Worm (Caenorhabditis elegans) whole organism, early embryonic: ENCODE measurements around the gene srw-41.
"Not testable (repeated sequence)": the region's sequence is repeated elsewhere in the genome, so short reads cannot be mapped to it uniquely, and the experiment has no call there.

Source experiments
- B0310.2 ChIP-seq: sonication (generic microtip); optimal IDR thresholded peaks from 2 replicates; lab custom pipeline; 2016; ENCODE audit warnings: mild to moderate bottlenecking, missing genetic modification characterization, missing compliant biosample characterization
- F13C5.2 ChIP-seq: sonication (generic microtip); optimal IDR thresholded peaks from 2 replicates; lab custom pipeline; 2017; ENCODE audit warnings: mild to moderate bottlenecking, missing genetic modification characterization, inconsistent platforms, missing compliant biosample characterization
- aly-1 ChIP-seq: sonication (generic microtip); optimal IDR thresholded peaks from 2 replicates; lab custom pipeline; 2016; ENCODE audit warnings: missing genetic modification characterization, missing compliant biosample characterization
- ama-1 ChIP-seq: fragments of 150-350 bp; optimal IDR thresholded peaks from 2 replicates; lab custom pipeline; 2014
- ceh-13 ChIP-seq: fragments of 200-800 bp; sonication (Bioruptor generic); optimal IDR thresholded peaks from 2 replicates; lab custom pipeline; 2018; ENCODE audit warnings: mild to moderate bottlenecking, missing genetic modification characterization, missing compliant biosample characterization
- ceh-36 ChIP-seq: sonication (generic microtip); optimal IDR thresholded peaks from 2 replicates; lab custom pipeline; 2016; ENCODE audit warnings: missing genetic modification characterization, inconsistent platforms, missing compliant biosample characterization
- ets-7 ChIP-seq: sonication (generic microtip); optimal IDR thresholded peaks from 2 replicates; lab custom pipeline; 2016; ENCODE audit warnings: missing genotype, missing genetic modification characterization, missing compliant biosample characterization
- flt-1 ChIP-seq: fragments of 200-800 bp; sonication (Bioruptor generic); IDR thresholded peaks from 2 replicates; pipeline ENCODE4 v1.3.6; 2022; ENCODE audit warnings: missing genetic modification characterization, missing compliant biosample characterization
- hmbx-1 ChIP-seq: sonication (generic microtip); optimal IDR thresholded peaks from 2 replicates; lab custom pipeline; 2016; ENCODE audit warnings: mild to moderate bottlenecking, missing genetic modification characterization, missing compliant biosample characterization
- hmg-4 ChIP-seq: fragments of 200-800 bp; sonication (Bioruptor generic); optimal IDR thresholded peaks from 2 replicates; lab custom pipeline; 2018; ENCODE audit warnings: mild to moderate bottlenecking, missing genetic modification characterization, missing compliant biosample characterization
- hnd-1 ChIP-seq: sonication (generic microtip); optimal IDR thresholded peaks from 2 replicates; lab custom pipeline; 2016; ENCODE audit warnings: missing genetic modification characterization, missing compliant biosample characterization
- pes-1 ChIP-seq: fragments of 200-800 bp; sonication (Bioruptor generic); IDR thresholded peaks from 2 replicates; pipeline ENCODE4 v1.3.6; 2022; ENCODE audit warnings: missing genetic modification reagents, missing genetic modification characterization, missing compliant biosample characterization
- scrt-1 ChIP-seq: fragments of 200-800 bp; sonication (Bioruptor generic); IDR thresholded peaks from 2 replicates; pipeline ENCODE4 v1.3.6; 2022; ENCODE audit warnings: missing genetic modification characterization, missing compliant biosample characterization
- sea-1 ChIP-seq: fragments of 200-800 bp; sonication (Bioruptor generic); conservative IDR thresholded peaks from 2 replicates; pipeline ENCODE4 v1.3.6; 2022; ENCODE audit warnings: missing genetic modification characterization, missing compliant biosample characterization
- tbx-11 ChIP-seq: fragments of 200-800 bp; sonication (Bioruptor generic); IDR thresholded peaks from 2 replicates; pipeline ENCODE4 v1.3.6; 2022; ENCODE audit warnings: missing genetic modification characterization, missing compliant biosample characterization
- tbx-37 ChIP-seq: fragments of 200-800 bp; sonication (Bioruptor generic); conservative IDR thresholded peaks from 2 replicates; pipeline ENCODE4 v1.3.6; 2022; ENCODE audit warnings: missing genetic modification reagents, missing genetic modification characterization, missing compliant biosample characterization
- tra-4 ChIP-seq: sonication (generic microtip); optimal IDR thresholded peaks from 2 replicates; lab custom pipeline; 2017; ENCODE audit warnings: missing genetic modification characterization, missing compliant biosample characterization

Gene srw-41

ce11 chrV:16697178-16697577 is at the start of gene srw-41:
srw-41 (plus strand) TSS chrV:16697478.
- TF ChIP-seq aly-1 (tag; lab: Kevin White, UChicago), result no peak
- TF ChIP-seq tbx-11 (GFP tag; lab: Robert Waterston, UW), result no peak
- TF ChIP-seq flt-1 (GFP tag; lab: Robert Waterston, UW), result no peak
- no peak for TF ChIP-seq F13C5.2 (tag; lab: Kevin White, UChicago)
- no peak for TF ChIP-seq scrt-1
- no peak for TF ChIP-seq hmbx-1 (tag; lab: Kevin White, UChicago)
- TF ChIP-seq hmg-4 (GFP tag; lab: Kevin White, UChicago), result no peak
- TF ChIP-seq tbx-37 (GFP tag; lab: Robert Waterston, UW), result no peak
- TF ChIP-seq tra-4 (tag; lab: Kevin White, UChicago), result no peak
- TF ChIP-seq ceh-13 (GFP tag; lab: Kevin White, UChicago), result no peak
- no peak for TF ChIP-seq ama-1 (lab: Kevin White, UChicago)
- TF ChIP-seq sea-1, result no peak
- no peak for TF ChIP-seq ceh-36 (tag; lab: Kevin White, UChicago)
- TF ChIP-seq B0310.2, result no peak
- no peak for TF ChIP-seq pes-1 (GFP tag; lab: Robert Waterston, UW)
- no peak for TF ChIP-seq ets-7
- no peak for TF ChIP-seq hnd-1 (tag; lab: Kevin White, UChicago)

ce11 chrV:16648317-16649018 is 48.8 kb upstream of the srw-41 start, which contains the start of gene W06G6.20:
W06G6.20 (minus strand) TSS chrV:16648367.
- no peak for TF ChIP-seq hmbx-1 (tag; lab: Kevin White, UChicago)
- no peak for TF ChIP-seq hnd-1 (tag; lab: Kevin White, UChicago)
- no peak for TF ChIP-seq sea-1
- no peak for TF ChIP-seq tbx-37 (GFP tag; lab: Robert Waterston, UW)
- TF ChIP-seq hmg-4 (GFP tag; lab: Kevin White, UChicago), result no peak
- no peak for TF ChIP-seq ama-1 (lab: Kevin White, UChicago)
- no peak for TF ChIP-seq ets-7
- TF ChIP-seq flt-1 (GFP tag; lab: Robert Waterston, UW), result no peak
- TF ChIP-seq aly-1 (tag; lab: Kevin White, UChicago), result no peak
- TF ChIP-seq scrt-1, result no peak
- no peak for TF ChIP-seq tbx-11 (GFP tag; lab: Robert Waterston, UW)
- TF ChIP-seq ceh-36 (tag; lab: Kevin White, UChicago), result no peak
- TF ChIP-seq tra-4 (tag; lab: Kevin White, UChicago), result no peak
- no peak for TF ChIP-seq pes-1 (GFP tag; lab: Robert Waterston, UW)
- no peak for TF ChIP-seq ceh-13 (GFP tag; lab: Kevin White, UChicago)
- no peak for TF ChIP-seq F13C5.2 (tag; lab: Kevin White, UChicago)
- no peak for TF ChIP-seq B0310.2

ce11 chrV:16649200-16649599 is 48.1 kb upstream of the srw-41 start, which contains the start of gene W06G6.11:
W06G6.11 (minus strand) TSS chrV:16649300.
- TF ChIP-seq hmbx-1 (tag; lab: Kevin White, UChicago); flt-1 (GFP tag; lab: Robert Waterston, UW); tbx-37 (GFP tag; lab: Robert Waterston, UW): not testable (repeated sequence)

- TF ChIP-seq ceh-36 (tag; lab: Kevin White, UChicago); ets-7; hmg-4 (GFP tag; lab: Kevin White, UChicago): not testable (repeated sequence)
These were observed 43.0 kb upstream of the srw-41 start, which contains the start of gene W06G6.15 for ce11 chrV:16654242-16654641. W06G6.15 (plus strand) TSS chrV:16654542.

- not testable (repeated sequence) for TF ChIP-seq tbx-11 (GFP tag; lab: Robert Waterston, UW); ceh-13 (GFP tag; lab: Kevin White, UChicago); aly-1 (tag; lab: Kevin White, UChicago)
These were observed 36.5 kb upstream of the srw-41 start, which contains the start of gene Y70C5B.2 for ce11 chrV:16660816-16661215. Y70C5B.2 (minus strand) TSS chrV:16660916.

- TF ChIP-seq pes-1 (GFP tag; lab: Robert Waterston, UW) (no peak), aly-1 (tag; lab: Kevin White, UChicago) (no peak), B0310.2 (no peak), ceh-13 (GFP tag; lab: Kevin White, UChicago) (no peak), hmg-4 (GFP tag; lab: Kevin White, UChicago) (no peak), scrt-1 (no peak), tbx-11 (GFP tag; lab: Robert Waterston, UW) (no peak), flt-1 (GFP tag; lab: Robert Waterston, UW) (no peak), ets-7 (no peak), tbx-37 (GFP tag; lab: Robert Waterston, UW) (no peak), ceh-36 (tag; lab: Kevin White, UChicago) (no peak), sea-1 (no peak)
These were observed 30.6 kb upstream of the srw-41 start, which contains the start of gene F14F8.14 for ce11 chrV:16666647-16667046. F14F8.14 (minus strand) TSS chrV:16666747.

- no peak for TF ChIP-seq tbx-11 (GFP tag; lab: Robert Waterston, UW)
- no peak for TF ChIP-seq ama-1 (lab: Kevin White, UChicago)
- no peak for TF ChIP-seq hmbx-1 (tag; lab: Kevin White, UChicago)
- no peak for TF ChIP-seq scrt-1
- TF ChIP-seq ets-7, result no peak
- no peak for TF ChIP-seq aly-1 (tag; lab: Kevin White, UChicago)
- TF ChIP-seq ceh-36 (tag; lab: Kevin White, UChicago), result no peak
- TF ChIP-seq hmg-4 (GFP tag; lab: Kevin White, UChicago), result no peak
- TF ChIP-seq hnd-1 (tag; lab: Kevin White, UChicago), result no peak
- no peak for TF ChIP-seq F13C5.2 (tag; lab: Kevin White, UChicago)
- TF ChIP-seq ceh-13 (GFP tag; lab: Kevin White, UChicago), result no peak
- no peak for TF ChIP-seq tra-4 (tag; lab: Kevin White, UChicago)
- TF ChIP-seq tbx-37 (GFP tag; lab: Robert Waterston, UW), result no peak
- TF ChIP-seq flt-1 (GFP tag; lab: Robert Waterston, UW), result no peak
- no peak for TF ChIP-seq sea-1
- TF ChIP-seq pes-1 (GFP tag; lab: Robert Waterston, UW), result no peak
These were observed 28.8 kb upstream of the srw-41 start, which contains the start of gene F14F8.9 for ce11 chrV:16668473-16668872. F14F8.9 (minus strand) TSS chrV:16668573.
